Worm (Caenorhabditis elegans) whole organism, L2 larva: ENCODE measurements around the gene npp-23.

Source experiments
- R02D3.7 ChIP-seq: fragments of 150-350 bp; optimal IDR thresholded peaks from 2 replicates; lab custom pipeline; 2014; ENCODE audit warnings: missing biosample characterization, missing genetic modification characterization
- ama-1 ChIP-seq: fragments of 150-350 bp; optimal IDR thresholded peaks from 2 replicates; lab custom pipeline; 2018; ENCODE audit warnings: inconsistent platforms
- ceh-16 ChIP-seq: fragments of 150-350 bp; optimal IDR thresholded peaks from 2 replicates; lab custom pipeline; 2014; ENCODE audit warnings: missing biosample characterization, missing genetic modification characterization
- ceh-82 ChIP-seq: fragments of 150-350 bp; optimal IDR thresholded peaks from 2 replicates; lab custom pipeline; 2014; ENCODE audit warnings: missing biosample characterization, missing genetic modification characterization
- elt-3 ChIP-seq: sonication (generic microtip); optimal IDR thresholded peaks from 2 replicates; lab custom pipeline; 2017; ENCODE audit warnings: missing biosample characterization, missing genetic modification characterization
- lin-13 ChIP-seq: fragments of 150-350 bp; optimal IDR thresholded peaks from 2 replicates; lab custom pipeline; 2014; ENCODE audit warnings: missing biosample characterization, missing genetic modification reagents, missing genetic modification characterization
- nhr-10 ChIP-seq: sonication (generic microtip); optimal IDR thresholded peaks from 2 replicates; lab custom pipeline; 2017; ENCODE audit warnings: missing biosample characterization, missing genetic modification characterization
- unc-55 ChIP-seq: fragments of 150-350 bp; sonication (generic microtip); optimal IDR thresholded peaks from 3 replicates; lab custom pipeline; 2014; ENCODE audit warnings: missing biosample characterization, missing genetic modification reagents, missing genetic modification characterization

DNA sequence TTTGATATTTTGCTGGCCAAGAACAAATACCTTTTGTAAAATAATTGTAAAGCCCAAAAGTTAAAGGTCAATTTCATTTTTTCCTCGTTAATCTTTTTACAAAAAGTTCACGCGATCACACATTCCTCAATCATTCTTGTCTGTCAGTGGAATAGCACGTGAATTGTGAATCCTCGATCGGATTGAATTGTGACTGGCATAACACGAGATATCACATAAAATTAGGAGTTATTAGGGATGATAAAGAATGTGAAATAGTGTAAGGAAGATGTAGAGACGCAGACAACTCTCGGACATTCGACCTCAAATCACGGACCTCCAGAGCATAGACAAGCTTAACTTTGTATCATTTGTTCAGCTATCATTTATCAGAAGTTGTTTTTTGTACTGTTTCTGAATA is 36.7 kb upstream of the npp-23 start, which contains the start of gene C27B7.6:
- TF ChIP-seq elt-3 = no peak
- no peak for TF ChIP-seq ceh-82
- no peak for TF ChIP-seq nhr-10 (tag; lab: Kevin White, UChicago)
- no peak for TF ChIP-seq unc-55 (GFP tag; lab: Kevin White, UChicago)
- no peak for TF ChIP-seq lin-13 (GFP tag; lab: Kevin White, UChicago)
- no peak for TF ChIP-seq ama-1
- TF ChIP-seq R02D3.7 (tag; lab: Kevin White, UChicago) = no peak
- no peak for TF ChIP-seq ceh-16
